Fruit fly (Drosophila melanogaster): Measurements from ENCODE around the gene CG43725.

CG43725 gene

dm6 chr2L:11091111-11091510, 15.8 kb downstream of the CG43725 start, which contains the start of gene Wdr59 (continued):
- TF ChIP-seq hbn (GFP tag; IDR thresholded peaks at IDR 0.05; ENCODE audit: partially characterized antibody) (peak; percentile 77), crp (GFP tag; optimal IDR thresholded peaks at IDR 0.05) (peak in 1 of 2 experiments; percentile 25), Abd-B (GFP tag; optimal IDR thresholded peaks at IDR 0.05) (peak; percentile 58), fd96Cb (tag; optimal IDR thresholded peaks at IDR 0.05) (peak; percentile 14), CG34224 (GFP tag; IDR thresholded peaks at IDR 0.05; ENCODE audit: partially characterized antibody) (peak; percentile 72; the same call in 2 of the 3 replicates), CG11560 (tag; IDR thresholded peaks at IDR 0.05) (no peak), YL-1 (GFP tag; optimal IDR thresholded peaks at IDR 0.05) (peak; percentile 25), dpn (GFP tag; optimal IDR thresholded peaks at IDR 0.05) (peak; percentile 22 to 50), CG12744 (GFP tag; optimal IDR thresholded peaks at IDR 0.05) (no peak), chn (GFP tag; optimal IDR thresholded peaks at IDR 0.05) (no peak), CG10565 (GFP tag; optimal IDR thresholded peaks at IDR 0.05) (no peak), sens (GFP tag) (peak; percentile 80), Jarid2 (GFP tag; optimal IDR thresholded peaks at IDR 0.05) (no peak), slbo (GFP tag; IDR thresholded peaks at IDR 0.05) (peak; percentile 70), crc (GFP tag; optimal IDR thresholded peaks at IDR 0.05) (no peak), Opbp (GFP tag; IDR thresholded peaks at IDR 0.05; ENCODE audit: partially characterized antibody) (peak; percentile 25; the same call in 1 of the 3 replicates), CG13287 (GFP tag; IDR thresholded peaks at IDR 0.05; ENCODE audit: partially characterized antibody) (peak; percentile 84), Six4 (GFP tag; optimal IDR thresholded peaks at IDR 0.05) (peak; percentile 47), inv (GFP tag; IDR thresholded peaks at IDR 0.05; ENCODE audit: partially characterized antibody) (peak; percentile 60), Hmx (GFP tag; optimal IDR thresholded peaks at IDR 0.05) (peak; percentile 2), Dll (GFP tag; IDR thresholded peaks at IDR 0.05; ENCODE audit: partially characterized antibody) (peak; percentile 89; the same call in 3 of the 4 replicates), H2.0 (GFP tag; IDR thresholded peaks at IDR 0.05) (no peak), Ets65A (GFP tag) (peak; percentile 55), bigmax (GFP tag; optimal IDR thresholded peaks at IDR 0.05) (no peak), BtbVII (GFP tag; optimal IDR thresholded peaks at IDR 0.05) (no peak), CG6791 (GFP tag; IDR thresholded peaks at IDR 0.05; ENCODE audit: partially characterized antibody) (peak; percentile 48; the same call in 1 of the 3 replicates), CG12071 (GFP tag; optimal IDR thresholded peaks at IDR 0.05) (no peak), Chrac-16 (GFP tag; optimal IDR thresholded peaks at IDR 0.05) (peak; percentile 55), nmo (GFP tag; optimal IDR thresholded peaks at IDR 0.05) (peak; percentile 71), CG2120 (GFP tag; optimal IDR thresholded peaks at IDR 0.05) (peak; percentile 62), Dfd (GFP tag; optimal IDR thresholded peaks at IDR 0.05) (no peak), CG10366 (GFP tag; IDR thresholded peaks at IDR 0.05) (peak; percentile 35; the same call in 1 of the 2 replicates), CG17802 (tag; optimal IDR thresholded peaks at IDR 0.05) (no peak), tgo (GFP tag; IDR thresholded peaks at IDR 0.05) (peak; percentile 36; the same call in 1 of the 3 replicates), E2f2 (GFP tag; IDR thresholded peaks at IDR 0.05) (peak; percentile 90), CG15514 (GFP tag; optimal IDR thresholded peaks at IDR 0.05) (peak; percentile 57), da (GFP tag; optimal IDR thresholded peaks at IDR 0.05) (no peak), Dp (GFP tag; optimal IDR thresholded peaks at IDR 0.05) (peak; percentile 90), Ptx1 (GFP tag; IDR thresholded peaks at IDR 0.05) (0 out of 2 replicates have a peak, but pooled peaks have one; percentile 20), ranshi (GFP tag; IDR thresholded peaks at IDR 0.05) (0 out of 2 replicates have a peak, but pooled peaks have one; percentile 17), Dref (GFP tag; IDR thresholded peaks at IDR 0.05) (peak; percentile 72), vvl (GFP tag; IDR thresholded peaks at IDR 0.05) (peak; percentile 26; the same call in 1 of the 2 replicates), CG18476 (GFP tag; optimal IDR thresholded peaks at IDR 0.05) (peak; percentile 39), dmrt11E (tag; optimal IDR thresholded peaks at IDR 0.05) (peak; percentile 49), CG8944 (GFP tag; optimal IDR thresholded peaks at IDR 0.05) (no peak), CG7928 (GFP tag; optimal IDR thresholded peaks at IDR 0.05) (peak; percentile 38), CG12155 (GFP tag; optimal IDR thresholded peaks at IDR 0.05) (peak; percentile 39), CG32772 (GFP tag; IDR thresholded peaks at IDR 0.05) (peak; percentile 31; the same call in 1 of the 2 replicates), stwl (tag; optimal IDR thresholded peaks at IDR 0.05) (peak; percentile 38), ind (GFP tag; optimal IDR thresholded peaks at IDR 0.05) (peak; percentile 52)
